Fruit fly (Drosophila melanogaster): ENCODE data around the gene Hsc70-4.

Hsc70-4 gene

dm6 chr3R:15208712-15209499 is 33.6 kb upstream of the Hsc70-4 start, which contains the start of the genes Spn88Eb and Mau2 (continued):
- TF ChIP-seq Adf1 (GFP tag; IDR thresholded peaks at IDR 0.05) (peak; percentile 49; the same call in 1 of the 2 replicates), CG2120 (GFP tag; optimal IDR thresholded peaks at IDR 0.05) (peak; percentile 81)

DNA sequence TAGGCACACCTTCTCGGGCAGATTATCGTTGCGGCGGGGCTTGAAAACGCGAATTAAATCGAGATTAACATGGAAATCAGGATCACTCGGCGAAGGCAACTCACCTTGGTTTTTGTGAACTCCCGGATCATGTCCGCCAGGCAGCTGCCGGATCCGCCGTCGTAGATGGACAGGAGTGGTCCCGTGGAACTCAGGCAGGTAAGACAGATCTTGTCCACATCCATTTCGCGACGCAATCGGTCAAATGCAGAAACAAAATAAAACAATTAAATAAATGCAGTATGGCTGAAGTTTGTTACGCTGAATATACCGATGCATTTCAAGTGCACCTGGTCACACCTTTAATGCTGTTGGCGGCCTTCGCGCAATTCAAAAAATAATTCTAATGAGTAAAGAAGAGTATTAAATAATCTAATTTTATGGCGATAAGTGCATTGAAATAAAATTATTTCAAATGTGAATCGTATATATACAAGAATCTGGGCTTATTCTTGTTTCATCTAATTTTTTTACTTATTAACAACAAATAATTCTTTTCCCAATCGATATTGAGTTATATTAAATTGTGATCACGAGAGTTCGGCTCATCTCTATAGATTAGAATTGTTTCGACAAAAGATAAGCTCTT is 29.0 kb upstream of the Hsc70-4 start, which contains the start of the genes CG6654 and CG4210:
Gene CG6654, minus strand, starts transcription at position 297 of the 628 bp plus-strand sequence.
Gene CG4210, plus strand, starts transcription at position 613 of the 628 bp plus-strand sequence.
- TF ChIP-seq ATbp (GFP tag; optimal IDR thresholded peaks at IDR 0.05) (no peak), vnd (GFP tag; IDR thresholded peaks at IDR 0.05; ENCODE audit: partially characterized antibody) (no peak), gsb (GFP tag; IDR thresholded peaks at IDR 0.05) (no peak), hbn (GFP tag; IDR thresholded peaks at IDR 0.05; ENCODE audit: partially characterized antibody) (peak; percentile 39), sqz (GFP tag; optimal IDR thresholded peaks at IDR 0.05) (no peak), Sox102F (GFP tag; optimal IDR thresholded peaks at IDR 0.05) (no peak), NC2α (GFP tag; optimal IDR thresholded peaks at IDR 0.05) (no peak), ken (GFP tag; IDR thresholded peaks at IDR 0.05) (no peak), Atf3 (GFP tag; optimal IDR thresholded peaks at IDR 0.05) (no peak), pfk (GFP tag; optimal IDR thresholded peaks at IDR 0.05) (no peak), CG2116 (GFP tag; optimal IDR thresholded peaks at IDR 0.05) (peak; percentile 42), ap (GFP tag; IDR thresholded peaks at IDR 0.05) (no peak), prd (optimal IDR thresholded peaks at IDR 0.05) (no peak), prd (GFP tag; IDR thresholded peaks at IDR 0.05) (no peak), Drgx (GFP tag; IDR thresholded peaks at IDR 0.05) (no peak), pan (optimal IDR thresholded peaks at IDR 0.05) (no peak), pan (GFP tag; optimal IDR thresholded peaks at IDR 0.05 in 1 of 2, IDR thresholded peaks at IDR 0.05 in 1 of 2) (no peak), CG10267 (tag; optimal IDR thresholded peaks at IDR 0.05) (peak; percentile 58), CG34224 (GFP tag; IDR thresholded peaks at IDR 0.05; ENCODE audit: partially characterized antibody) (peak; percentile 77), pzg (GFP tag; optimal IDR thresholded peaks at IDR 0.05) (peak; percentile 67), NfI (GFP tag; optimal IDR thresholded peaks at IDR 0.05) (peak; percentile 3), H15 (GFP tag; IDR thresholded peaks at IDR 0.05) (no peak), sug (tag; optimal IDR thresholded peaks at IDR 0.05) (peak; percentile 64), gfzf (GFP tag; optimal IDR thresholded peaks at IDR 0.05) (peak; percentile 86), Side (GFP tag; optimal IDR thresholded peaks at IDR 0.05) (no peak), Antp (GFP tag; optimal IDR thresholded peaks at IDR 0.05) (no peak), CG9817 (tag; optimal IDR thresholded peaks at IDR 0.05) (no peak), CG17568 (GFP tag; optimal IDR thresholded peaks at IDR 0.05) (no peak), Dek (tag; optimal IDR thresholded peaks at IDR 0.05) (no peak), fd3F (GFP tag; optimal IDR thresholded peaks at IDR 0.05) (no peak), emc (GFP tag; optimal IDR thresholded peaks at IDR 0.05) (no peak), fd96Cb (tag; optimal IDR thresholded peaks at IDR 0.05) (no peak), Taf1 (GFP tag; IDR thresholded peaks at IDR 0.05) (no peak), CG13624 (GFP tag; optimal IDR thresholded peaks at IDR 0.05) (no peak), bab2 (GFP tag; optimal IDR thresholded peaks at IDR 0.05) (no peak), CG3407 (GFP tag; optimal IDR thresholded peaks at IDR 0.05) (no peak), Tbp (GFP tag; optimal IDR thresholded peaks at IDR 0.05) (no peak), tap (tag; optimal IDR thresholded peaks at IDR 0.05) (no peak), CG11085 (GFP tag; IDR thresholded peaks at IDR 0.05) (no peak), CG10462 (GFP tag; optimal IDR thresholded peaks at IDR 0.05) (no peak), salm (tag; optimal IDR thresholded peaks at IDR 0.05) (no peak), Aef1 (GFP tag; IDR thresholded peaks at IDR 0.05) (no peak), CG12236 (GFP tag; optimal IDR thresholded peaks at IDR 0.05) (no peak), odd (GFP tag; optimal IDR thresholded peaks at IDR 0.05) (no peak), ERR (GFP tag; optimal IDR thresholded peaks at IDR 0.05) (no peak), Fer3 (tag; optimal IDR thresholded peaks at IDR 0.05) (no peak)
